Worm (Caenorhabditis elegans) whole organism, L4/young adult: ENCODE results near the gene C16C8.18.

Source experiments
- W03F9.2 ChIP-seq: fragments of 150-350 bp; optimal IDR thresholded peaks from 2 replicates; lab custom pipeline; 2014; ENCODE audit warnings: missing biosample characterization, missing genetic modification characterization
- dao-5 ChIP-seq: sonication (generic microtip); optimal IDR thresholded peaks from 2 replicates; lab custom pipeline; 2016; ENCODE audit warnings: missing genotype, missing genetic modification characterization, moderate library complexity, missing compliant biosample characterization
- him-1 ChIP-seq: sonication (generic microtip); optimal IDR thresholded peaks from 2 replicates; lab custom pipeline; 2016; ENCODE audit warnings: missing genotype, missing genetic modification reagents, missing genetic modification characterization, missing compliant biosample characterization

DNA sequence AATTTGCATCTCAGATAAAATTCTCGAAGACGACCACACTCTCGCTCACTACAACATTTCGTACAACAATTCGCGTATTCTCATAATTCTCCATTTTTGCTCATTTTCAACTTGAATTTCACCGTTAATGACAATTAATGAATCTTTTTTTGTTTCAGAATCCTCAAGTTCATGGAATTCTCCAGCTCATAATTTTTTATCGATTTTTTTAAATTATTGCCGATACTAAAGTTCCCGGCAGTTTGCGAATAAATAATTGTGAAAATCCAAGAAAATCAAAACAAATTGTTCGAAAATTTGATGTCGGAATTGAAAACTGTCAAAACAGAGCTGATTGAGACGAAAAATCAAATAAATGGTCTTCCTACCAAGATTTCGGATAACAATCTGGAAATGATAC is 18.4 kb downstream of the C16C8.18 start, which contains the start of gene C16C8.21:
- TF ChIP-seq dao-5 (tag; lab: Kevin White, UChicago) (no peak), W03F9.2 (no peak), him-1 (tag; lab: Kevin White, UChicago) (no peak)
